Fruit fly (Drosophila melanogaster): ENCODE results near the gene CG9691.

Gene CG9691

dm6 chrX:9882900-9883299 is 1.3 kb upstream of the CG9691 start:
- no peak for TF ChIP-seq esn (GFP tag; optimal IDR thresholded peaks at IDR 0.05)
- peak; percentile 32 for TF ChIP-seq CG6854 (GFP tag; optimal IDR thresholded peaks at IDR 0.05)
- TF ChIP-seq salr (GFP tag; optimal IDR thresholded peaks at IDR 0.05): no peak
- TF ChIP-seq dsx (GFP tag; optimal IDR thresholded peaks at IDR 0.05; ENCODE audit: poor library complexity, severe bottlenecking): no peak
- TF ChIP-seq fd59A (GFP tag; optimal IDR thresholded peaks at IDR 0.05): no peak
- no peak for TF ChIP-seq CG10631 (GFP tag; optimal IDR thresholded peaks at IDR 0.05)
- peak; percentile 63 for TF ChIP-seq Blimp-1 (GFP tag; optimal IDR thresholded peaks at IDR 0.05)
- TF ChIP-seq fd85E (GFP tag; optimal IDR thresholded peaks at IDR 0.05): no peak
- peak; percentile 53 for TF ChIP-seq svp (GFP tag)
- no peak for TF ChIP-seq CG3032 (tag; optimal IDR thresholded peaks at IDR 0.05)
- TF ChIP-seq Smox (GFP tag; optimal IDR thresholded peaks at IDR 0.05): no peak
- no peak for TF ChIP-seq CG11762 (GFP tag; optimal IDR thresholded peaks at IDR 0.05; ENCODE audit: insufficient read depth)
- TF ChIP-seq CG8319 (GFP tag; optimal IDR thresholded peaks at IDR 0.05): no peak
- no peak for TF ChIP-seq fkh (GFP tag; optimal IDR thresholded peaks at IDR 0.05)
- TF ChIP-seq Sox14 (GFP tag; optimal IDR thresholded peaks at IDR 0.05): no peak
- TF ChIP-seq achi (GFP tag; optimal IDR thresholded peaks at IDR 0.05): no peak

dm6 chrX:9885363-9885762 is 1.1 kb downstream of the CG9691 start:
- no peak for TF ChIP-seq CG15336 (GFP tag; IDR thresholded peaks at IDR 0.05)
- peak; percentile 74 for TF ChIP-seq fkh (GFP tag; optimal IDR thresholded peaks at IDR 0.05)

dm6 chrX:9889686-9890085 is 5.4 kb downstream of the CG9691 start:
- TF ChIP-seq Ets96B (tag; optimal IDR thresholded peaks at IDR 0.05) (no peak), ss (GFP tag; optimal IDR thresholded peaks at IDR 0.05) (no peak), CG8632 (GFP tag; optimal IDR thresholded peaks at IDR 0.05) (no peak)

dm6 chrX:9892834-9893233 is 8.6 kb downstream of the CG9691 start:
- TF ChIP-seq topi (GFP tag; optimal IDR thresholded peaks at IDR 0.05) (peak; percentile 69), Sox102F (GFP tag; optimal IDR thresholded peaks at IDR 0.05) (peak; percentile 76), Ets21C (GFP tag; optimal IDR thresholded peaks at IDR 0.05) (peak; percentile 65), Sox15 (GFP tag; optimal IDR thresholded peaks at IDR 0.05) (peak; percentile 39), CG11762 (GFP tag; optimal IDR thresholded peaks at IDR 0.05; ENCODE audit: insufficient read depth) (peak; percentile 14), Eip78C (GFP tag) (peak; percentile 72), CG6163 (GFP tag; IDR thresholded peaks at IDR 0.05) (peak; percentile 65; the same call in 2 of the 3 replicates), Hr4 (GFP tag; optimal IDR thresholded peaks at IDR 0.05) (peak; percentile 42), CG10631 (GFP tag; optimal IDR thresholded peaks at IDR 0.05) (peak; percentile 12), Hr39 (GFP tag; optimal IDR thresholded peaks at IDR 0.05) (peak; percentile 80), dsx (GFP tag; optimal IDR thresholded peaks at IDR 0.05; ENCODE audit: poor library complexity, severe bottlenecking) (no peak), Eip93F (GFP tag; optimal IDR thresholded peaks at IDR 0.05) (no peak), Hr38 (GFP tag; optimal IDR thresholded peaks at IDR 0.05) (no peak), CG3032 (tag; optimal IDR thresholded peaks at IDR 0.05) (peak; percentile 4), CG7368 (GFP tag; optimal IDR thresholded peaks at IDR 0.05) (peak; percentile 32), CG31627 (GFP tag; optimal IDR thresholded peaks at IDR 0.05) (peak; percentile 79), spab (GFP tag; optimal IDR thresholded peaks at IDR 0.05) (no peak), Blimp-1 (GFP tag; optimal IDR thresholded peaks at IDR 0.05) (peak; percentile 10), svp (GFP tag) (peak; percentile 77), CG6276 (GFP tag; optimal IDR thresholded peaks at IDR 0.05) (no peak), CG11902 (GFP tag; optimal IDR thresholded peaks at IDR 0.05) (peak; percentile 50), achi (GFP tag; optimal IDR thresholded peaks at IDR 0.05) (peak; percentile 41), CG11294 (GFP tag; IDR thresholded peaks at IDR 0.05) (no peak), CG1621 (tag; optimal IDR thresholded peaks at IDR 0.05) (no peak), fkh (GFP tag; optimal IDR thresholded peaks at IDR 0.05) (no peak), cyc (GFP tag; optimal IDR thresholded peaks at IDR 0.05) (peak; percentile 75), net (GFP tag; optimal IDR thresholded peaks at IDR 0.05) (peak; percentile 6), fd85E (GFP tag; optimal IDR thresholded peaks at IDR 0.05) (no peak), dac (GFP tag; optimal IDR thresholded peaks at IDR 0.05) (no peak), CG10669 (GFP tag; optimal IDR thresholded peaks at IDR 0.05) (no peak), OdsH (GFP tag; optimal IDR thresholded peaks at IDR 0.05) (peak; percentile 48), lz (GFP tag; optimal IDR thresholded peaks at IDR 0.05) (peak; percentile 72), CG34406 (GFP tag; optimal IDR thresholded peaks at IDR 0.05) (peak; percentile 44), vri (GFP tag; optimal IDR thresholded peaks at IDR 0.05) (peak; percentile 54), Met (GFP tag; optimal IDR thresholded peaks at IDR 0.05) (peak; percentile 74)
